Worm (Caenorhabditis elegans): ENCODE measurements around the gene sars-2.

- TF ChIP-seq nhr-90 (tag; optimal IDR thresholded peaks at IDR 0.05) (no peak), T26A5.8 (tag; optimal IDR thresholded peaks at IDR 0.05) (no peak), F57C9.4 (tag; optimal IDR thresholded peaks at IDR 0.05) (no peak), ceh-27 (GFP tag; optimal IDR thresholded peaks at IDR 0.05) (no peak), snpc-1.1 (tag; optimal IDR thresholded peaks at IDR 0.05; ENCODE audit: insufficient read depth) (no peak), T07F8.4 (tag; optimal IDR thresholded peaks at IDR 0.05) (no peak), F49E8.2 (tag; optimal IDR thresholded peaks at IDR 0.05; ENCODE audit: insufficient read depth) (no peak)
Observed at ce11 chrIV:4396052-4396821, 38.8 kb downstream of the sars-2 start.

Data from whole organism, young adult.